Worm (Caenorhabditis elegans) whole organism, L4 larva: Measurements from ENCODE around the gene C33G3.5.

Source experiments
- F44E2.7 ChIP-seq: fragments of 200-800 bp; sonication (Bioruptor generic); IDR thresholded peaks from 2 replicates; pipeline ENCODE4 v2.1.2; 2022; ENCODE audit warnings: missing genetic modification characterization, missing compliant biosample characterization
- R02D3.7 ChIP-seq: fragments of 150-350 bp; sonication (generic microtip); optimal IDR thresholded peaks from 3 replicates; lab custom pipeline; 2014; ENCODE audit warnings: missing biosample characterization, missing genetic modification characterization
- T20F7.1 ChIP-seq: fragments of 200-800 bp; sonication (Bioruptor generic); optimal IDR thresholded peaks from 2 replicates; lab custom pipeline; 2018; ENCODE audit warnings: mild to moderate bottlenecking, missing genetic modification characterization, missing compliant biosample characterization
- T26A8.4 ChIP-seq: fragments of 200-800 bp; sonication (Bioruptor generic); IDR thresholded peaks from 2 replicates; pipeline ENCODE4 v1.3.6; 2022; ENCODE audit warnings: missing genetic modification characterization, missing compliant biosample characterization
- Y75B8A.6 ChIP-seq: fragments of 200-800 bp; sonication (Bioruptor generic); IDR thresholded peaks from 2 replicates; pipeline ENCODE4 v1.3.6; 2022; ENCODE audit warnings: missing genetic modification reagents, missing genetic modification characterization, missing compliant biosample characterization
- ZK546.5 ChIP-seq, 2 experiments: sonication (generic microtip); optimal IDR thresholded peaks; 2 replicates each; lab custom pipeline; 2017; ENCODE audit warnings: missing biosample characterization in 2 of 2, missing genetic modification characterization in 2 of 2
- aha-1 ChIP-seq: fragments of 150-350 bp; peaks from one replicate; lab custom pipeline; 2014; ENCODE audit warnings: missing biosample characterization, missing genetic modification characterization
- aly-2 ChIP-seq: sonication (generic microtip); optimal IDR thresholded peaks from 2 replicates; lab custom pipeline; 2018; ENCODE audit warnings: missing biosample characterization, missing genetic modification characterization
- attf-4 ChIP-seq: sonication (generic microtip); optimal IDR thresholded peaks from 3 replicates; lab custom pipeline; 2017; ENCODE audit warnings: missing biosample characterization, missing genetic modification characterization
- ceh-20 ChIP-seq: fragments of 200-800 bp; sonication (Bioruptor generic); IDR thresholded peaks from 2 replicates; pipeline ENCODE4 v1.3.6; 2022; ENCODE audit warnings: missing genetic modification reagents, missing genetic modification characterization, missing compliant biosample characterization
- ceh-32 ChIP-seq: sonication (generic microtip); optimal IDR thresholded peaks from 2 replicates; lab custom pipeline; 2016; ENCODE audit warnings: mild to moderate bottlenecking, missing genetic modification characterization, missing compliant biosample characterization; ENCODE audit not compliant: poor library complexity
- ceh-44 ChIP-seq: fragments of 200-800 bp; sonication (Bioruptor generic); IDR thresholded peaks from 2 replicates; pipeline ENCODE4 v1.3.6; 2022; ENCODE audit warnings: missing genetic modification reagents, missing genetic modification characterization, missing compliant biosample characterization
- ceh-62 ChIP-seq: sonication (generic microtip); optimal IDR thresholded peaks from 2 replicates; lab custom pipeline; 2017; ENCODE audit warnings: missing biosample characterization, missing genetic modification characterization
- ceh-82 ChIP-seq: sonication (generic microtip); optimal IDR thresholded peaks from 2 replicates; lab custom pipeline; 2017; ENCODE audit warnings: missing biosample characterization, missing genetic modification characterization
- ctbp-1 ChIP-seq: fragments of 200-800 bp; sonication (Bioruptor generic); IDR thresholded peaks from 2 replicates; pipeline ENCODE4 v1.3.6; 2022; ENCODE audit warnings: missing genetic modification reagents, missing genetic modification characterization, missing compliant biosample characterization
- daf-12 ChIP-seq: fragments of 150-350 bp; optimal IDR thresholded peaks from 2 replicates; lab custom pipeline; 2014; ENCODE audit warnings: missing biosample characterization, missing genetic modification reagents, missing genetic modification characterization
- daf-16 ChIP-seq, 3 experiments: sonication (generic microtip); optimal IDR thresholded peaks; 2 replicates each; lab custom pipeline; 2016 to 2017; ENCODE audit warnings: missing genetic modification characterization in 3 of 3, missing genetic modification reagents in 3 of 3, mild to moderate bottlenecking in 2 of 3, missing compliant biosample characterization in 2 of 3, missing biosample characterization in 1 of 3, moderate library complexity in 1 of 3
- daf-8 ChIP-seq: fragments of 200-800 bp; sonication (Bioruptor generic); IDR thresholded peaks from 2 replicates; pipeline ENCODE4 v1.3.6; 2022; ENCODE audit warnings: missing genetic modification characterization, missing compliant biosample characterization
- dmd-6 ChIP-seq: fragments of 200-800 bp; sonication (Bioruptor generic); IDR thresholded peaks from 2 replicates; pipeline ENCODE4 v1.3.6; 2022; ENCODE audit warnings: missing genetic modification reagents, missing genetic modification characterization, missing compliant biosample characterization
- dmd-9 ChIP-seq: fragments of 200-800 bp; sonication (Bioruptor generic); IDR thresholded peaks from 2 replicates; pipeline ENCODE4 v1.3.6; 2022; ENCODE audit warnings: missing genetic modification reagents, missing genetic modification characterization, missing compliant biosample characterization
- dpl-1 ChIP-seq: fragments of 150-350 bp; optimal IDR thresholded peaks from 2 replicates; lab custom pipeline; 2014; ENCODE audit warnings: missing biosample characterization, missing genetic modification reagents, missing genetic modification characterization
- duxl-1 ChIP-seq: sonication (generic microtip); optimal IDR thresholded peaks from 2 replicates; lab custom pipeline; 2016; ENCODE audit warnings: mild to moderate bottlenecking, missing genetic modification characterization, moderate library complexity, missing compliant biosample characterization; ENCODE audit not compliant: poor library complexity
- dve-1 ChIP-seq: sonication (generic microtip); optimal IDR thresholded peaks from 2 replicates; lab custom pipeline; 2017; ENCODE audit warnings: antibody characterized with exemption, mild to moderate bottlenecking, missing genetic modification characterization, missing compliant biosample characterization; ENCODE audit not compliant: insufficient read depth
- egl-43 ChIP-seq: fragments of 200-800 bp; sonication (Bioruptor generic); IDR thresholded peaks from 2 replicates; pipeline ENCODE4 v1.3.6; 2022; ENCODE audit warnings: missing genetic modification reagents, missing genetic modification characterization, missing compliant biosample characterization
- hif-1 ChIP-seq, 2 experiments: sonication (generic microtip); optimal IDR thresholded peaks; 2 replicates each; lab custom pipeline; 2016 to 2017; ENCODE audit warnings: missing compliant biosample characterization in 2 of 2, missing genetic modification characterization in 2 of 2, missing genetic modification reagents in 2 of 2, missing genotype in 2 of 2, mild to moderate bottlenecking in 1 of 2
- hlh-30 ChIP-seq: sonication (generic microtip); optimal IDR thresholded peaks from 2 replicates; lab custom pipeline; 2017; ENCODE audit warnings: antibody characterized with exemption, mild to moderate bottlenecking, missing genetic modification characterization, missing compliant biosample characterization; ENCODE audit not compliant: insufficient read depth
- hmg-1.1 ChIP-seq: fragments of 200-800 bp; sonication (Bioruptor generic); IDR thresholded peaks from 2 replicates; pipeline ENCODE4 v1.3.6; 2022; ENCODE audit warnings: missing genetic modification reagents, missing genetic modification characterization, missing compliant biosample characterization
- lin-13 ChIP-seq: fragments of 150-350 bp; optimal IDR thresholded peaks from 2 replicates; lab custom pipeline; 2014; ENCODE audit warnings: missing biosample characterization, missing genetic modification reagents, missing genetic modification characterization
- lin-39 ChIP-seq: fragments of 150-350 bp; optimal IDR thresholded peaks from 2 replicates; lab custom pipeline; 2014; ENCODE audit warnings: missing biosample characterization, missing genetic modification reagents, missing genetic modification characterization
- lir-3 ChIP-seq: sonication (generic microtip); optimal IDR thresholded peaks from 2 replicates; lab custom pipeline; 2016; ENCODE audit warnings: mild to moderate bottlenecking, missing genetic modification characterization, missing compliant biosample characterization
- madf-5 ChIP-seq, 2 experiments: fragments of 200-800 bp; sonication (Bioruptor generic); IDR thresholded peaks; 2 replicates each; pipeline ENCODE4 v1.3.6; 2022; ENCODE audit warnings: missing compliant biosample characterization in 2 of 2, missing genetic modification characterization in 2 of 2
- mdl-1 ChIP-seq, 2 experiments: fragments of 150-350 bp in 1 of 2; sonication (generic microtip) in 1 of 2; optimal IDR thresholded peaks; 2 replicates each; lab custom pipeline; 2014 to 2017; ENCODE audit warnings: missing biosample characterization in 2 of 2, missing genetic modification characterization in 2 of 2
- mes-2 ChIP-seq: sonication (generic microtip); optimal IDR thresholded peaks from 2 replicates; lab custom pipeline; 2016; ENCODE audit warnings: missing genotype, mild to moderate bottlenecking, missing genetic modification characterization, missing compliant biosample characterization; ENCODE audit not compliant: poor library complexity, severe bottlenecking
- nhr-10 ChIP-seq: fragments of 150-350 bp; optimal IDR thresholded peaks from 2 replicates; lab custom pipeline; 2014; ENCODE audit warnings: missing biosample characterization, missing genetic modification characterization
- nhr-11 ChIP-seq: fragments of 150-350 bp; optimal IDR thresholded peaks from 2 replicates; lab custom pipeline; 2014; ENCODE audit warnings: missing biosample characterization, missing genetic modification characterization
- nhr-28 ChIP-seq: fragments of 150-350 bp; optimal IDR thresholded peaks from 2 replicates; lab custom pipeline; 2014; ENCODE audit warnings: missing biosample characterization, missing genetic modification characterization
- nhr-41 ChIP-seq: fragments of 200-800 bp; sonication (Bioruptor generic); IDR thresholded peaks from 2 replicates; pipeline ENCODE4 v1.3.6; 2022; ENCODE audit warnings: missing genetic modification reagents, missing genetic modification characterization, missing compliant biosample characterization
- nhr-6 ChIP-seq: fragments of 150-350 bp; optimal IDR thresholded peaks from 2 replicates; lab custom pipeline; 2014; ENCODE audit warnings: missing biosample characterization, missing genetic modification characterization
- php-3 ChIP-seq: fragments of 200-800 bp; sonication (Bioruptor generic); IDR thresholded peaks from 2 replicates; pipeline ENCODE4 v1.3.6; 2022; ENCODE audit warnings: missing genetic modification reagents, missing genetic modification characterization, missing compliant biosample characterization
- pqm-1 ChIP-seq: sonication (generic microtip); optimal IDR thresholded peaks from 2 replicates; lab custom pipeline; 2017; ENCODE audit warnings: missing biosample characterization, missing genetic modification characterization
- snpc-1.2 ChIP-seq: fragments of 200-800 bp; sonication (Bioruptor generic); IDR thresholded peaks from 2 replicates; pipeline ENCODE4 v1.3.6; 2022; ENCODE audit warnings: missing genetic modification reagents, missing genetic modification characterization, missing compliant biosample characterization
- tag-97 ChIP-seq: fragments of 200-800 bp; sonication (Bioruptor generic); IDR thresholded peaks from 2 replicates; pipeline ENCODE4 v1.3.6; 2022; ENCODE audit warnings: missing genetic modification characterization, missing compliant biosample characterization
- tra-1 ChIP-seq: fragments of 200-800 bp; sonication (Bioruptor generic); IDR thresholded peaks from 2 replicates; pipeline ENCODE4 v1.3.6; 2022; ENCODE audit warnings: missing genetic modification reagents, missing genetic modification characterization, missing compliant biosample characterization
- unc-62 ChIP-seq, 3 experiments: fragments of 150-350 bp in 1 of 3; sonication (generic microtip); optimal IDR thresholded peaks in 2 of 3; peaks in 1 of 3; 1 replicate in 1 of 3; 2 replicates in 2 of 3; lab custom pipeline; 2014 to 2017; ENCODE audit warnings: missing biosample characterization in 3 of 3, missing genetic modification characterization in 3 of 3, missing genetic modification reagents in 3 of 3, missing genotype in 1 of 3
- zfp-2 ChIP-seq: sonication (generic microtip); optimal IDR thresholded peaks from 2 replicates; lab custom pipeline; 2016; ENCODE audit warnings: mild to moderate bottlenecking, missing genetic modification characterization, missing compliant biosample characterization
- zfp-3 ChIP-seq: fragments of 200-800 bp; sonication (Bioruptor generic); conservative IDR thresholded peaks from 2 replicates; pipeline ENCODE4 v1.3.6; 2022; ENCODE audit warnings: missing genetic modification reagents, missing genetic modification characterization, missing compliant biosample characterization

C33G3.5 gene

ce11 chrX:14085208-14085607, 6.7 kb upstream of the C33G3.5 start, which contains the start of gene F16B12.1:
Gene F16B12.1 (plus strand): TSS chrX:14085508.
- no peak for TF ChIP-seq tag-97 (GFP tag; lab: Robert Waterston, UW)

ce11 chrX:14084230-14084629, 5.8 kb upstream of the C33G3.5 start, which contains the start of gene C33G3.6:
Gene C33G3.6 (minus strand): TSS chrX:14084330.
- TF ChIP-seq nhr-11 (tag; lab: Kevin White, UChicago): no peak
- TF ChIP-seq unc-62 (GFP tag; optimal IDR thresholded peaks at IDR 0.05 in 1 of 2; lab: Kevin White, UChicago): peak in 1 of 2 experiments; percentile 2
- no peak for TF ChIP-seq unc-62 (tag; optimal IDR thresholded peaks at IDR 0.05; lab: Kevin White, UChicago)

ce11 chrX:14070950-14071349, 7.5 kb downstream of the C33G3.5 start, which contains the start of gene C33G3.4:
Gene C33G3.4 (plus strand): TSS chrX:14071162.
- TF ChIP-seq lin-39 (tag; lab: Kevin White, UChicago): no peak
- TF ChIP-seq dmd-6 (GFP tag; lab: Robert Waterston, UW): peak; percentile 95
- no peak for TF ChIP-seq madf-5 (GFP tag; IDR thresholded peaks at IDR 0.05; lab: Robert Waterston, UW)
- TF ChIP-seq Y75B8A.6 (GFP tag; lab: Robert Waterston, UW): no peak
- no peak for TF ChIP-seq mdl-1 (tag; optimal IDR thresholded peaks at IDR 0.05; lab: Kevin White, UChicago)
- no peak for TF ChIP-seq aha-1 (tag; lab: Kevin White, UChicago)
- TF ChIP-seq ceh-20 (GFP tag; lab: Robert Waterston, UW): peak; percentile 75
- TF ChIP-seq pqm-1: peak; percentile 86
- TF ChIP-seq attf-4: no peak
- TF ChIP-seq mes-2 (tag; lab: Kevin White, UChicago): no peak
- no peak for TF ChIP-seq T26A8.4 (GFP tag; lab: Robert Waterston, UW)
- no peak for TF ChIP-seq daf-12 (tag; lab: Kevin White, UChicago)
- TF ChIP-seq zfp-2 (tag; lab: Kevin White, UChicago): no peak
- no peak for TF ChIP-seq tag-97 (GFP tag; lab: Robert Waterston, UW)
- no peak for TF ChIP-seq egl-43 (GFP tag; lab: Robert Waterston, UW)
- TF ChIP-seq hif-1 (tag; optimal IDR thresholded peaks at IDR 0.05; lab: Kevin White, UChicago): no peak
- peak; percentile 95 for TF ChIP-seq php-3
- no peak for TF ChIP-seq ctbp-1 (GFP tag; lab: Robert Waterston, UW)
- TF ChIP-seq daf-8 (GFP tag; lab: Robert Waterston, UW): no peak
- TF ChIP-seq nhr-41: peak; percentile 93; the same call in 1 of the 2 replicates
- no peak for TF ChIP-seq ceh-62 (tag; lab: Kevin White, UChicago)
- TF ChIP-seq lin-13: no peak
- no peak for TF ChIP-seq nhr-6 (tag; lab: Kevin White, UChicago)
- TF ChIP-seq ZK546.5 (tag; optimal IDR thresholded peaks at IDR 0.05; lab: Kevin White, UChicago): no peak
- TF ChIP-seq lir-3 (tag; lab: Kevin White, UChicago): no peak
- no peak for TF ChIP-seq T20F7.1 (GFP tag; lab: Kevin White, UChicago)
- TF ChIP-seq F44E2.7 (GFP tag; lab: Robert Waterston, UW): no peak
- TF ChIP-seq daf-16 (GFP tag; optimal IDR thresholded peaks at IDR 0.05; lab: Kevin White, UChicago): peak in 1 of 2 experiments; percentile 32
- TF ChIP-seq daf-16 (tag; optimal IDR thresholded peaks at IDR 0.05; lab: Kevin White, UChicago): peak; percentile 98
- TF ChIP-seq hlh-30 (tag; lab: Kevin White, UChicago): no peak
- no peak for TF ChIP-seq duxl-1 (tag; lab: Kevin White, UChicago)
- no peak for TF ChIP-seq dmd-9 (GFP tag; lab: Robert Waterston, UW)
- no peak for TF ChIP-seq ceh-32 (tag; lab: Kevin White, UChicago)
- TF ChIP-seq ceh-82: no peak
- no peak for TF ChIP-seq R02D3.7 (tag; lab: Kevin White, UChicago)
- TF ChIP-seq nhr-28 (tag; lab: Kevin White, UChicago): peak; percentile 89
- TF ChIP-seq tra-1 (GFP tag; lab: Robert Waterston, UW): peak; percentile 92
- no peak for TF ChIP-seq aly-2 (tag; lab: Kevin White, UChicago)
- TF ChIP-seq nhr-10 (tag; lab: Kevin White, UChicago): no peak
- no peak for TF ChIP-seq snpc-1.2
- peak; percentile 76 for TF ChIP-seq dve-1 (tag; lab: Kevin White, UChicago)
- no peak for TF ChIP-seq dpl-1
- no peak for TF ChIP-seq zfp-3
- no peak for TF ChIP-seq hmg-1.1 (GFP tag; lab: Robert Waterston, UW)
- no peak for TF ChIP-seq ceh-44 (GFP tag; lab: Robert Waterston, UW)
